Worm (Caenorhabditis elegans): ENCODE measurements around the gene npr-18.

Gene npr-18

DNA sequence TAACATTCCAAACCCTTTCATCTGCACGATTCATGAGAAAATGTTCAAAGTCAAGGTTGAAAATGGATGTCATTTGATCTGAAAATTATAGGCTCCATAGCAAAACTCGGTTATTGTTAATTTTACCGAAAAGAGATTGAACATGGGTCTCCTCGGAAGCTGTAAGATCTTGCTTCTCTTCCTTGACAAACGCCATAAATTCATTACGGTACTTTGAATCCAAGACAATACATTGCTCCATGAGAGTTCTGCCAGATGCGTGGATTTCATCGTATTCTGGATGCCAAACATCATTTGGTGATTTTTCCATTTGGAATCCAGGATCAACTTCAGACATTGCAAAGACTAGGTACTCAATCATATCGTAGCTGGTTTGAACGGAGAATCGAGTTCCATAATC, 24.6 kb upstream of the npr-18 start:
- TF ChIP-seq scrt-1 (GFP tag; IDR thresholded peaks at IDR 0.05) (no peak), hmbx-1 (tag; optimal IDR thresholded peaks at IDR 0.05) (no peak), hmg-4 (GFP tag; optimal IDR thresholded peaks at IDR 0.05) (no peak), aly-1 (tag; optimal IDR thresholded peaks at IDR 0.05) (no peak), sea-1 (GFP tag; conservative IDR thresholded peaks at IDR 0.05) (no peak)

- no peak for TF ChIP-seq flt-1 (GFP tag; IDR thresholded peaks at IDR 0.05)
- no peak for TF ChIP-seq hmbx-1 (tag; optimal IDR thresholded peaks at IDR 0.05)
- TF ChIP-seq ama-1 (optimal IDR thresholded peaks at IDR 0.05), result no peak
- no peak for TF ChIP-seq aly-1 (tag; optimal IDR thresholded peaks at IDR 0.05)
- no peak for TF ChIP-seq tbx-11 (GFP tag; IDR thresholded peaks at IDR 0.05)
- TF ChIP-seq hmg-4 (GFP tag; optimal IDR thresholded peaks at IDR 0.05), result no peak
- no peak for TF ChIP-seq scrt-1 (GFP tag; IDR thresholded peaks at IDR 0.05)
- no peak for TF ChIP-seq pes-1 (GFP tag; IDR thresholded peaks at IDR 0.05)
- TF ChIP-seq sea-1 (GFP tag; conservative IDR thresholded peaks at IDR 0.05), result no peak
- no peak for TF ChIP-seq ets-7 (tag; optimal IDR thresholded peaks at IDR 0.05)
- TF ChIP-seq tra-4 (tag; optimal IDR thresholded peaks at IDR 0.05), result no peak
- no peak for TF ChIP-seq tbx-37 (GFP tag; conservative IDR thresholded peaks at IDR 0.05)
- no peak for TF ChIP-seq F13C5.2 (tag; optimal IDR thresholded peaks at IDR 0.05)
- TF ChIP-seq hnd-1 (tag; optimal IDR thresholded peaks at IDR 0.05), result no peak
These were observed 23.2 kb upstream of the npr-18 start for ce11 chrX:9667391-9667790.

- TF ChIP-seq tra-4 (tag; optimal IDR thresholded peaks at IDR 0.05) (no peak), F13C5.2 (tag; optimal IDR thresholded peaks at IDR 0.05) (peak; percentile 1)
These were observed 22.0 kb upstream of the npr-18 start, which contains the start of gene T14B1.1 for ce11 chrX:9668554-9668953. T14B1.1 (minus strand) TSS chrX:9668723.

ce11 chrX:9673228-9673627, 17.3 kb upstream of the npr-18 start:
- no peak for TF ChIP-seq tbx-11 (GFP tag; IDR thresholded peaks at IDR 0.05)
- TF ChIP-seq B0310.2 (tag; optimal IDR thresholded peaks at IDR 0.05), result no peak
- TF ChIP-seq ets-7 (tag; optimal IDR thresholded peaks at IDR 0.05), result no peak
- no peak for TF ChIP-seq ceh-13 (GFP tag; optimal IDR thresholded peaks at IDR 0.05)
- TF ChIP-seq scrt-1 (GFP tag; IDR thresholded peaks at IDR 0.05), result no peak
- no peak for TF ChIP-seq tra-4 (tag; optimal IDR thresholded peaks at IDR 0.05)
- TF ChIP-seq ceh-36 (tag; optimal IDR thresholded peaks at IDR 0.05), result no peak
- TF ChIP-seq flt-1 (GFP tag; IDR thresholded peaks at IDR 0.05), result no peak
- no peak for TF ChIP-seq hmbx-1 (tag; optimal IDR thresholded peaks at IDR 0.05)
- TF ChIP-seq hmg-4 (GFP tag; optimal IDR thresholded peaks at IDR 0.05), result no peak
- TF ChIP-seq hnd-1 (tag; optimal IDR thresholded peaks at IDR 0.05), result no peak
- TF ChIP-seq F13C5.2 (tag; optimal IDR thresholded peaks at IDR 0.05), result no peak
- no peak for TF ChIP-seq aly-1 (tag; optimal IDR thresholded peaks at IDR 0.05)
- TF ChIP-seq ama-1 (optimal IDR thresholded peaks at IDR 0.05), result no peak

DNA sequence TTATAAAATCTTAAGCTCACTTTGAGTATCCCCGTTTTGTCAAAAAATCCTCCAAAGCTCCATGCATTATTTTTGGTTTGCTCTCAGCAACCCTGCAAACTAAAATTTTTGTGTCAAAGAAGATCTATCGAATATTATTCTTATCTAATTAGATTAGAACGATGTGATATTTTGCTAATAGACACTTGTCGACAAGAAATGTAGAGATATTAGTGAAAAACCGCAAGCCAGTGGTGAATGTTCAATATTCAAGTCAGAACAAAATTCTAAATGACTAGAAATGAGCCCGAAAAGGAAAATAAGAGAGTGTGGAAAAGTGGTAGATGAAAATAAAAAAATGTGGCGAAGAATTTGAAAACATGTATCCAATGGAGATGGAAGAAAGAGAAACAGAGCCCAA, 15.7 kb upstream of the npr-18 start, which contains the start of gene C43C3.4:
Gene C43C3.4 (minus strand): TSS at position 101 of the 400 bp plus-strand sequence.
- TF ChIP-seq scrt-1 (GFP tag; IDR thresholded peaks at IDR 0.05) (no peak), F13C5.2 (tag; optimal IDR thresholded peaks at IDR 0.05) (no peak), tbx-11 (GFP tag; IDR thresholded peaks at IDR 0.05) (no peak), ets-7 (tag; optimal IDR thresholded peaks at IDR 0.05) (no peak), hnd-1 (tag; optimal IDR thresholded peaks at IDR 0.05) (no peak), tra-4 (tag; optimal IDR thresholded peaks at IDR 0.05) (no peak), ama-1 (optimal IDR thresholded peaks at IDR 0.05) (no peak), ceh-13 (GFP tag; optimal IDR thresholded peaks at IDR 0.05) (no peak), hmbx-1 (tag; optimal IDR thresholded peaks at IDR 0.05) (no peak), tbx-37 (GFP tag; conservative IDR thresholded peaks at IDR 0.05) (no peak), ceh-36 (tag; optimal IDR thresholded peaks at IDR 0.05) (no peak)

DNA sequence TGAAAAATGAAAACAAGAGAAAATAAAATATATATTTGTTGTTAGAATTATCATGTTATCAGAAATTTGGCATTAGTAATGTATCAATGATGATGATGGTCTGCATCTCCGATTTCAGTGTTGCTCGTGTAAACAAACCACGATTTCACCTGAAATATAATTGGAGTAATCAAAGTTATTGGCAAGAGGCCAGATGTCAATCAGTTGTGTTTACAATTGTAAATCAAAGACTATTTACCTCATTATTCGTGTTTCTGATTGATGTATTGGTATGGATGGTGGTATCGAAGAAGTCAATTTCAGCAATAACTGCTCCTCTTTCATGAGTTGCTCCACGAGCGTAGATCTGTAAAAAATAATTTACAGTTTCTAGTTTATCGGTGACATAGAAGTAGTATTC, 14.5 kb upstream of the npr-18 start:
- TF ChIP-seq hmbx-1 (tag; optimal IDR thresholded peaks at IDR 0.05) (no peak), flt-1 (GFP tag; IDR thresholded peaks at IDR 0.05) (no peak), ceh-36 (tag; optimal IDR thresholded peaks at IDR 0.05) (no peak), tbx-37 (GFP tag; conservative IDR thresholded peaks at IDR 0.05) (no peak), pes-1 (GFP tag; IDR thresholded peaks at IDR 0.05) (no peak), F13C5.2 (tag; optimal IDR thresholded peaks at IDR 0.05) (no peak), ama-1 (optimal IDR thresholded peaks at IDR 0.05) (no peak), hmg-4 (GFP tag; optimal IDR thresholded peaks at IDR 0.05) (no peak), tbx-11 (GFP tag; IDR thresholded peaks at IDR 0.05) (no peak), B0310.2 (tag; optimal IDR thresholded peaks at IDR 0.05) (no peak), aly-1 (tag; optimal IDR thresholded peaks at IDR 0.05) (no peak), scrt-1 (GFP tag; IDR thresholded peaks at IDR 0.05) (no peak), ceh-13 (GFP tag; optimal IDR thresholded peaks at IDR 0.05) (no peak), hnd-1 (tag; optimal IDR thresholded peaks at IDR 0.05) (no peak), sea-1 (GFP tag; conservative IDR thresholded peaks at IDR 0.05) (no peak), ets-7 (tag; optimal IDR thresholded peaks at IDR 0.05) (no peak), tra-4 (tag; optimal IDR thresholded peaks at IDR 0.05) (no peak)

ce11 chrX:9676788-9677454, 13.6 kb upstream of the npr-18 start:
- no peak for TF ChIP-seq hmg-4 (GFP tag; optimal IDR thresholded peaks at IDR 0.05)
- no peak for TF ChIP-seq ets-7 (tag; optimal IDR thresholded peaks at IDR 0.05)
- no peak for TF ChIP-seq tbx-11 (GFP tag; IDR thresholded peaks at IDR 0.05)
- no peak for TF ChIP-seq hmbx-1 (tag; optimal IDR thresholded peaks at IDR 0.05)
- no peak for TF ChIP-seq hnd-1 (tag; optimal IDR thresholded peaks at IDR 0.05)
- TF ChIP-seq flt-1 (GFP tag; IDR thresholded peaks at IDR 0.05), result no peak
- TF ChIP-seq ceh-13 (GFP tag; optimal IDR thresholded peaks at IDR 0.05), result no peak
- TF ChIP-seq aly-1 (tag; optimal IDR thresholded peaks at IDR 0.05), result no peak
- TF ChIP-seq pes-1 (GFP tag; IDR thresholded peaks at IDR 0.05), result no peak
- no peak for TF ChIP-seq scrt-1 (GFP tag; IDR thresholded peaks at IDR 0.05)
- no peak for TF ChIP-seq B0310.2 (tag; optimal IDR thresholded peaks at IDR 0.05)
- TF ChIP-seq ama-1 (optimal IDR thresholded peaks at IDR 0.05), result no peak

- no peak for TF ChIP-seq ets-7 (tag; optimal IDR thresholded peaks at IDR 0.05)
These were observed 12.6 kb upstream of the npr-18 start for ce11 chrX:9677927-9678326.

Measured in whole organism, early embryonic.